Worm (Caenorhabditis elegans): ENCODE data around the gene rpl-12.
A peak's percentile ranks its signal among the peaks of the same experiment; 100 is the strongest.

Gene rpl-12

ce11 chrIV:13253841-13254240, 13.4 kb upstream of the rpl-12 start, which contains the start of gene ttr-45 (continued):
- TF ChIP-seq rpc-1 (optimal IDR thresholded peaks at IDR 0.05), result no peak
- no peak for TF ChIP-seq rpc-1 (tag; optimal IDR thresholded peaks at IDR 0.05)
- TF ChIP-seq lir-1 (GFP tag; conservative IDR thresholded peaks at IDR 0.05), result no peak
- TF ChIP-seq madf-6 (GFP tag; IDR thresholded peaks at IDR 0.05), result no peak
- no peak for TF ChIP-seq F33H1.4 (GFP tag; IDR thresholded peaks at IDR 0.05)
- TF ChIP-seq ccch-3 (GFP tag; optimal IDR thresholded peaks at IDR 0.05), result no peak
- TF ChIP-seq attf-6 (GFP tag; IDR thresholded peaks at IDR 0.05), result no peak
- TF ChIP-seq tbx-9 (tag; optimal IDR thresholded peaks at IDR 0.05; ENCODE audit: borderline replicate concordance), result no peak
- TF ChIP-seq attf-5 (GFP tag; optimal IDR thresholded peaks at IDR 0.05), result peak; percentile 43
- peak; percentile 44 for TF ChIP-seq lin-40 (tag; optimal IDR thresholded peaks at IDR 0.05)
- TF ChIP-seq K11D2.4 (GFP tag; IDR thresholded peaks at IDR 0.05), result no peak
- peak; percentile 48 for TF ChIP-seq ztf-22 (GFP tag; optimal IDR thresholded peaks at IDR 0.05)
- TF ChIP-seq nhr-80 (tag; optimal IDR thresholded peaks at IDR 0.05), result peak; percentile 94
- no peak for TF ChIP-seq pbrm-1 (GFP tag; IDR thresholded peaks at IDR 0.05)
- TF ChIP-seq ztf-26 (tag; optimal IDR thresholded peaks at IDR 0.05), result no peak
- TF ChIP-seq lsl-1 (GFP tag; optimal IDR thresholded peaks at IDR 0.05), result no peak
- no peak for TF ChIP-seq bed-1 (GFP tag; IDR thresholded peaks at IDR 0.05)
- no peak for TF ChIP-seq F57A8.1 (GFP tag; optimal IDR thresholded peaks at IDR 0.05)
- no peak for TF ChIP-seq gei-17 (GFP tag; optimal IDR thresholded peaks at IDR 0.05)
- TF ChIP-seq F57C9.4 (tag; optimal IDR thresholded peaks at IDR 0.05), result no peak
- TF ChIP-seq B0035.1 (tag; optimal IDR thresholded peaks at IDR 0.05), result no peak
- no peak for TF ChIP-seq hrde-1 (tag; optimal IDR thresholded peaks at IDR 0.05; ENCODE audit: borderline replicate concordance)
- no peak for TF ChIP-seq ceh-40 (GFP tag; IDR thresholded peaks at IDR 0.05)
- TF ChIP-seq egl-18 (GFP tag; IDR thresholded peaks at IDR 0.05), result no peak
- no peak for TF ChIP-seq C17E4.6 (GFP tag; IDR thresholded peaks at IDR 0.05)
- TF ChIP-seq snpc-3.4 (tag; optimal IDR thresholded peaks at IDR 0.05), result no peak
- TF ChIP-seq let-526 (GFP tag; IDR thresholded peaks at IDR 0.05), result no peak
- no peak for TF ChIP-seq chd-7 (tag; optimal IDR thresholded peaks at IDR 0.05)
- no peak for TF ChIP-seq C06A6.2 (GFP tag; conservative IDR thresholded peaks at IDR 0.05)
- peak; percentile 74 for TF ChIP-seq unc-62 (GFP tag; optimal IDR thresholded peaks at IDR 0.05)
- TF ChIP-seq mxl-1 (tag; optimal IDR thresholded peaks at IDR 0.05), result no peak
- no peak for TF ChIP-seq snpc-1.1 (tag; optimal IDR thresholded peaks at IDR 0.05; ENCODE audit: insufficient read depth)
- no peak for TF ChIP-seq ama-1 (optimal IDR thresholded peaks at IDR 0.05)
- no peak for TF ChIP-seq ama-1 (GFP tag; optimal IDR thresholded peaks at IDR 0.05)
- TF ChIP-seq dpl-1 (GFP tag; optimal IDR thresholded peaks at IDR 0.05), result no peak
- TF ChIP-seq T26A5.8 (tag; optimal IDR thresholded peaks at IDR 0.05), result no peak
- TF ChIP-seq Y56A3A.18 (GFP tag; IDR thresholded peaks at IDR 0.05), result 0 out of 2 replicates have a peak, but pooled peaks have one; percentile 12
- peak; percentile 65 for TF ChIP-seq pha-4 (tag; optimal IDR thresholded peaks at IDR 0.05)
- TF ChIP-seq egl-44 (GFP tag; IDR thresholded peaks at IDR 0.05), result no peak
- TF ChIP-seq somi-1 (GFP tag; optimal IDR thresholded peaks at IDR 0.05), result no peak
- TF ChIP-seq him-1 (tag; optimal IDR thresholded peaks at IDR 0.05), result no peak
- TF ChIP-seq aptf-3 (GFP tag; IDR thresholded peaks at IDR 0.05), result no peak
- no peak for TF ChIP-seq Y79H2A.3 (GFP tag; conservative IDR thresholded peaks at IDR 0.05)
- TF ChIP-seq ztf-3 (GFP tag; optimal IDR thresholded peaks at IDR 0.05), result no peak
- TF ChIP-seq ceh-100 (GFP tag; IDR thresholded peaks at IDR 0.05), result no peak
- no peak for TF ChIP-seq sdz-38 (tag; optimal IDR thresholded peaks at IDR 0.05)
- no peak for TF ChIP-seq lin-26 (GFP tag; IDR thresholded peaks at IDR 0.05)
- no peak for TF ChIP-seq ceh-58 (GFP tag; IDR thresholded peaks at IDR 0.05)
- TF ChIP-seq dpff-1 (tag; optimal IDR thresholded peaks at IDR 0.05), result no peak
- no peak for TF ChIP-seq F52B5.7 (tag; optimal IDR thresholded peaks at IDR 0.05)
- no peak for TF ChIP-seq rec-8 (tag; optimal IDR thresholded peaks at IDR 0.05)
